Fruit fly (Drosophila melanogaster) S2 (cell line): Measurements from ENCODE around the gene CG32040.

Source experiments
- CG8478 ChIP-seq: fragments of >200 bp; optimal IDR thresholded peaks from 2 replicates; lab custom pipeline; 2018
- CTCF ChIP-seq, 2 experiments: fragments of >200 bp; optimal IDR thresholded peaks; 2 replicates each; lab custom pipeline; 2018

dm6 chr3L:9360217-9360692, 6.4 kb downstream of the CG32040 start, which contains the start of gene Pdxk:
- TF ChIP-seq CTCF (optimal IDR thresholded peaks at IDR 0.05; lab: Kevin White, UChicago) (no peak), CG8478 (lab: Kevin White, UChicago) (no peak)
